Worm (Caenorhabditis elegans) whole organism, dauer: ENCODE data around the gene Y43D4A.6.
"Not testable (repeated sequence)": the region's sequence is repeated elsewhere in the genome, so short reads cannot be mapped to it uniquely, and the experiment has no call there.

Experiments
- unc-62 ChIP-seq: sonication (generic microtip); optimal IDR thresholded peaks from 2 replicates; lab custom pipeline; 2017; ENCODE audit warnings: missing biosample characterization, missing genetic modification reagents, missing genetic modification characterization

Gene Y43D4A.6

DNA sequence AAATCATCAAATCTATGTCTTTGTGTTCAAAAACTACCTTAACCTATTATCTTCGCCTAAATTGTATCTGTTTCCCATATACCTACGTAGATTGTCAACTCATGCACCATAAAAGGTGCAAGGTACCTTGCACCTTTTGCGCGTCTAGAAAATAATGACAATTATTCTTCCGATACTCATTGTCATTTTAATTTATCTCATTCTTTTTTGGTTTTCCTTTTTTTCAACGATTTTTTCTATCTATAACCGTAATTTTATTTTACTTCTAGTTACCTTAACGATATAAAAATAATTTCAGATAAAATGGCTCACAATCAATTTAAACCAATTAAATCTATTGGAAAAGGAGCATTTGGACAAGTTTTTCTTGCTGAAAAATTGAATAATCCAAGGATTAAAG is at the start of gene Y43D4A.6:
Gene Y43D4A.6, plus strand, starts transcription at position 301 of the 400 bp plus-strand sequence.
- TF ChIP-seq unc-62 (GFP tag; lab: Kevin White, UChicago), result no peak

DNA sequence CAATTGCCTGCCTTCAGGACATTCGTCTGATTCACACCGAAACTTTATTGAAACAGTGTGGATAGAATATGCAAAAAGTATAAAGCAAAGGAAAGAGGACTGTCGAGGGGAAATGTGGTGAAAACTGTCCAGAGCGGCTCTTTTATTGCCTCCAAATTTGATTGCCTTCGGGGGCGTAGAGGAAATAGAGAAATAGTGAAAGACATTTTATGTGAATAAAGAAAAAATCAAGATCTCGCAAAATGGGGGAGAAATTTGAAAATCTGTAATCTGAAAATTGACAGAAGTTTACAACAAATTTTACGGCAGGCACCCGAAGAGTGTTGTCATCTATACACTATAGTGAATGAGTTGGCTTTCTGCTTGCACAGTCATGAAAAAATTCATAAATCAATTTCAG is 46.4 kb upstream of the Y43D4A.6 start, which contains the start of gene Y51H4A.24:
Gene Y51H4A.24, minus strand, starts transcription at position 101 of the 400 bp plus-strand sequence.
- TF ChIP-seq unc-62 (GFP tag; lab: Kevin White, UChicago), result no peak

DNA sequence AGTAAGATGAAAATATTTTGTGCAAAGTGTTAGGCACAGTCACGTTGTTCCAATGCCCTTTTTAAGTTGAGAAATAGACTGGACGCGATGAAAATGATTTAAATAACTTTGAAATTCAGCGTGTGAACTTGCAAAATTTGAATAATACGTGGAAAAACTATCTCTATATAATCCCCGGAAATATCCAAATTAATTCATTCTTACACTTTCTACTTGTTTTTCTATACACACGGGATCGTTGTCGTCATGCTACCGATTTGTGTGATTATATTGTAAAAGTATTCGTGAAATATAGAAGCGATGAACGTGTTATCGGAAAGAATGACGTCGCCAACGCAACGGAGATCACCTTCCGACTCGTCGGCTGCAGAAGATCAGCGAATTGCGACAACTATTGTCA is 43.6 kb upstream of the Y43D4A.6 start, which contains the start of gene Y43D4A.1:
Gene Y43D4A.1, plus strand, starts transcription at position 301 of the 400 bp plus-strand sequence.
- TF ChIP-seq unc-62 (GFP tag; lab: Kevin White, UChicago), result no peak

DNA sequence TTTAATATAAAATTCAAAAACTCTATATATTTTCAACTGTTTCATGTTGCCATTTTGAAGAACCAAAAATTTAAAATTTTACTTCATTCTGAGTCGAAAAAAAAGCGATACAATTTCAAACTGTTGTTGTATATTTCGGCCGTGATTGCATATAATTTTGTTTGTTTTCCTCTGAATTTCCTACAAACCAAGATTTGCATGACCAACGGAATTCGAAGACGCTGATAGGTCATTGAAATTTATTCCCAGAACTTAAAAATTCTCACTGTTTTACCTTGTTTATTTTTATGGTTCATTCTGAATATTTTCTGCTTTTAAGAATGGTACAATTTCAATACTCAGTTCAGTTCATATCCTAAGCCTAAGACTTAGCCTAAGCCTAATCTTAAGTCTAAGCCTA is 36.0 kb upstream of the Y43D4A.6 start:
- TF ChIP-seq unc-62 (GFP tag; lab: Kevin White, UChicago), result no peak

DNA sequence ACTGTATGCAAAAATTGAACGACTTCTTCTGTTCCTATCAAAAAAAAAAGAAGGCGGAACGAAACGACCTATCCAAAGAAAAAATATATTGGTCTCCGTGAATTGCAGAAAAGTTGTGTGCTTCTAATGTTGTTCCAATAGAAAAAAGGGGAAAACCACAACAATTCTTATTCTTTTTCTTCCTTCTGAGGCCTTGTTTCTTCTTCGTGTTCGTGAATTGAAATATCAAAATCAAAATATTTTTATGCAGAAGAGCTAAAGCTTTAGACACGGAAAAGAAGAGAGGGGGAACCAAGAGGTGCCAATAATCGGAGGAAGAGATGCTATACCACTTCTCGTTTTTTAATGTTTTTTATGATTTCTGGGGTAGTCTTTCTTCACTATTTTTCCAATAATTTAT is 31.4 kb upstream of the Y43D4A.6 start, which contains the start of gene Y43D4A.2:
Gene Y43D4A.2, minus strand, starts transcription at position 101 of the 400 bp plus-strand sequence.
- not testable (repeated sequence) for TF ChIP-seq unc-62 (GFP tag; lab: Kevin White, UChicago)

DNA sequence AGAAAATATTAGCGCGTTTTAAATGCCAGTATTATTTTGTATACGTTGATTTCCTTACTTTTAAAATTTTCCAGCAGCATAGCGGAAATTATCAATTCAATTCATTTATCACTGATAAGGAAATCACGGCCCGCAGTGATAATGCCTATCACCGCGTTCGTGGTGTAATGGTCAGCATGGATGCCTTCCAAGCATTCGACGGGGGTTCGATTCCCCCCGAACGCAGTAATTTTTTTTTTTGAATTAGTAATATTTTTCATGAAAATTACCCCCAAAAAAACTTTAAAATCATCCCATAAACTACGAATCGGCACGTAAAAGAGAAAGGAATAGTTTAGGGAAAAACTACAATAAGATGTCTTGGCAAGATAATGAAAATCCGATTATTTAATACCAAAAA is 12.1 kb upstream of the Y43D4A.6 start:
- no peak for TF ChIP-seq unc-62 (GFP tag; lab: Kevin White, UChicago)

DNA sequence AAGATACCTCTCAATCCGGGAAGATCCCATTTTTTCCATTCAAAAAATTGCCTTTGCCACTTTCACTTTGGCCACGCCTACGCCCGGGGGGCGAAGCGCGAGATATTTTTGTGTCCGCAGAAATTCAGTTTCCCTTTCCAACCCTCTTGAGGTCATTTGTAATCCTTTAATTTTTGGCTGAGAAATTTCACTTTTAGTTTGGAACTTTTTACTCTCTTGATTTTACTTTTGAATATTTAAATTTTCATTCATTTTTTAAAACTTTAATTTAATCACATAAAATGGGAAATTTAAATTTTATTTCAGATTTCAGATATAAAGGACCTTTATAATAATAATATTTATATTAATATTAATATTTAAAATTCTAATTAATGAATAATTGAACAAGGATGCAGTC is 11.7 kb upstream of the Y43D4A.6 start, which contains the start of gene Y43D4A.5:
Gene Y43D4A.5, plus strand, starts transcription at position 301 of the 400 bp plus-strand sequence.
- TF ChIP-seq unc-62 (GFP tag; lab: Kevin White, UChicago), result no peak

DNA sequence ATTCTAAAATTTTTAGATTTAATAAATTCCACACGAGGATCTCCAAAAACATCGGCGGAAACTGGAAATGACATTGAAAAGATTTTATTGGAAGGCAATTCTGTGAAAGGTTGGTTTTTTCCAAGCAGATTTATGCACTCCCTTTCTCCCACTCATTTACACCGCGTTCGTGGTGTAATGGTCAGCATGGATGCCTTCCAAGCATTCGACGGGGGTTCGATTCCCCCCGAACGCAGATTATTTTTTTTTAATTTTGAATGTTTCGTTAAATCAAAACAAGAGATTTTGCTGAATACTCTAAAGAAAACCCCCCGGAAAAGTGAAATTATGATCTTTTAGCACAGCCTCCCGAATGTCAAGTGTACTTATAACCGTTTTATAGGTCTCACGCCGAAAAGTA is 11.2 kb upstream of the Y43D4A.6 start:
- no peak for TF ChIP-seq unc-62 (GFP tag; lab: Kevin White, UChicago)

DNA sequence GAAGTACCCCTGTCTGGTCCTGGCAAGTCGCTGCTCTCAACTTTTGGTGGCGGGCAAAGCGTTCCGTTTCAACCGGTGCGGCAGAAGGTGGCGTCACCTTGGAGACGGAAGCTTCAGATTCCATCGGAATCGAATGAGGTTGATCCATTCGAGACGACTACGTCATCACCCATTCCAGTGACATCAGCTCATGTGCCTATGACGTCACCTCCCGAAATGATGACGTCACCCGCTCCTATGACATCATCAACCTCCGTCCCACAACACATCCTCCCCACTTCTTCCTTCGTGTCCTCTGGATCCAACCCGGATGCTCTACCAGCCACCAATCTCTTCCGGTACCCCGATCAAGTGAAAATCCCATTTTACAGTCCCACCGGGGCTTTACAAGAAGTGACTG is 10.2 kb upstream of the Y43D4A.6 start:
- no peak for TF ChIP-seq unc-62 (GFP tag; lab: Kevin White, UChicago)

DNA sequence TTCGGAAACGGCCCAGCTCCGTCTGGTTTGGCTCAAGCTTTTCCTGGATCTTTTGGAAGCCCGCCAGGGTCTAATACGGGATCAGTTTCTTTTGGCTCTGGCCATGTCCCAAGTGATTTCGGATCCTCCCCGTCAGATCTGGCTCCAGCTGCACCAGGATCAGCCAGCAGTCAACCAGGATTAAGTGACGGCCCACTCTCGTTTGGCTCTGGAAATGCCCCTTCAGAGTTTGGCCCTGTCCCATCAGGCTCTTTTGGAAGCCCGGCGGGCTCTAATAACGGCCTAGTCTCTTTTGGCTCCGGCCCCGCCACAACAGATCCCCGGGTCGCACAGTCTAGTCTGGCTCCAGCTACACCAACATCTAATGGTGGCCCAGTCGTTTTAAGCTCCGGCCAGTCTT is 9.4 kb upstream of the Y43D4A.6 start:
- TF ChIP-seq unc-62 (GFP tag; lab: Kevin White, UChicago), result no peak

DNA sequence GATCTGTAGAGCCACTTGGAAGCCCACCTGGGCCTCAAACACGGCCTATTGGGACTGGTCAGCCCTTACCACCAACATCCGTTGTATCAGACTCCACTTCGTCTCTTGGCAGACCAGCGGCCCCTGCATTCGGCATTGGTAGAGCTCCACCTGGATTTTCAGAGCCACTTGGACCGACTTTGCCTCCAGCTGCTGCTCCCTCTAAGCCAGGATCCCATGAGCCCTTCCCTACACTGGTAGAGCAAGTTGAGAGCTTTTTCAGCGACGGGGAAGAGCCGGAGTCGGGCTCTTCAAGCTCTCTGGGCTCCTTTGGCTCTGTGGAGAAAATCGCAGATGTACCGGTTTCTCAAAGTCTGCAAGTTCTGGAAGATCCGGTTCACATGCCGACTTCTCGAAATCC is 8.5 kb upstream of the Y43D4A.6 start:
- no peak for TF ChIP-seq unc-62 (GFP tag; lab: Kevin White, UChicago)

DNA sequence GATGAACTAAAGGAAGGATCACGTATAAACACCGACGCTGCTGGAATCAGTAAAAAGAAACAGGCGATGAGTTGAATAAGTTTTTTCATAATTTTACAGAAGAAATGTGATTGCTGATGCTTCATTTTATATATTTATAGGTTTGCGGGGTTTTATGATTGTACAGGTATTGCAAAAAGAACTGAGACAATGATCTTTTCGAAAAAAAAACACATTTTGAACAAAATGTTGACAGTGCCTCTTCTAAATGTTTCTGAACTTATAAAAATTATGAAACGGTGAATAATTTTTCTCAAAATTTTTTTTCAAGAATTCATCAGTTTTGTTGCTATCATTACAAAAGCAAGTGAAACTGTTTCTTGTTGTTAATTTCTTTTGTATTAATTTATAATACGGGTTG is 19.2 kb downstream of the Y43D4A.6 start, which contains the start of gene clec-193:
Gene clec-193, minus strand, starts transcription at position 101 of the 400 bp plus-strand sequence.
- no peak for TF ChIP-seq unc-62 (GFP tag; lab: Kevin White, UChicago)

DNA sequence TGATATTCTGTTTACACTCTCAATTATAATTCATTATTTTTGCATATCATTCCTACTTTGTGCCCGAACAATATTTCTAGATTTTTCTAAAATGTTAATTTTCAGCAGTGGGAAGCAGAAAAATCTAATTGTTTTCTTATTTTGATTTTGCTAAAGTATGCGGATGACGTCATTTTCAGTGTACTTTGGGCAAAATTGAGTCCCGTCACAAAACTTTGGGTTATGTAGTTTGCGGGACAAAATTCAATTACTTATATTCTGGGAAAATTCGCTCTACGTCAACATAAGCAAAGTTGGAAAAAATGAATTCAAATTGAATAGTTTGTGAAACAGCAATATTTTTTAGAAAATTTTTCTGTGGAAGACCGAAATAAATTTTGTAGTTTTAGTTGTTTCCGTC is 25.0 kb downstream of the Y43D4A.6 start:
- TF ChIP-seq unc-62 (GFP tag; lab: Kevin White, UChicago), result no peak

DNA sequence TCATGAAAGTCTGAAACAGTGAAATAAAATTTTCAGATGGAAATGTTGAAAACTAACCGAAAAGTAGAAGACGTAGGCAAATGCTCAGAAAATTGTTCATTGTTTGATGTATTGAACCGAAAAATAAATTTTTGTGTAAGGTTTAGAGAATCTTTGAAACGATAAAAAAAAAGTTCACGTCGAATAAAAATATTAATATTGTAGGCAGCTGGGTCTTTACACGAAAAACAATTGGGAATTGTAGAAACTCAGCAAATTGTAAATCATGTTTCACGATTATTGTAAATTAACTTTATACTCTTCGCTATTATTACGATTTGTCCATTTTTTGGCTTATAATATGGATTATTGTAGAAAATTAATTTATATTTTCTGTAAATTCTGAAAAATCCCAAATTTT is 26.7 kb downstream of the Y43D4A.6 start, which contains the start of gene Y116A8A.2:
Gene Y116A8A.2, minus strand, starts transcription at position 101 of the 400 bp plus-strand sequence.
- TF ChIP-seq unc-62 (GFP tag; lab: Kevin White, UChicago), result no peak

DNA sequence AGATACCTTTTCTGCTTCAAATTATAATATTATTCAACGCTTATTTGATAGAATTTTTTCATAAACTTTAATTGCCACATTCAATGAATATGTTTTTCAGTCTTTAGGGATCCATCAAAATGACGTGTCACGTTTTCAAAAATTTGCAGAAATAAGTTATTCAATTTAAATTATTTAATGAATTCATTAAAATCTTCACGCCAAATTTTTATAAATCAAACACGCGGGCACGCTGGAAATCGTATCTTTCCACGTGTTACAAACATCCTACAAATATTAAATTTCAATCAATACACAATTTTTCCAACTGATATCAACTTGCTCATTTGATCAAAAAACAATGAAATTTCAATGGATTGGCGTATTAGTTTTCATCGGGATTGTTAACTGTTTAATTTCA is 35.4 kb downstream of the Y43D4A.6 start, which contains the start of gene Y116A8A.4:
Gene Y116A8A.4, plus strand, starts transcription at position 301 of the 400 bp plus-strand sequence.
- TF ChIP-seq unc-62 (GFP tag; lab: Kevin White, UChicago), result no peak

DNA sequence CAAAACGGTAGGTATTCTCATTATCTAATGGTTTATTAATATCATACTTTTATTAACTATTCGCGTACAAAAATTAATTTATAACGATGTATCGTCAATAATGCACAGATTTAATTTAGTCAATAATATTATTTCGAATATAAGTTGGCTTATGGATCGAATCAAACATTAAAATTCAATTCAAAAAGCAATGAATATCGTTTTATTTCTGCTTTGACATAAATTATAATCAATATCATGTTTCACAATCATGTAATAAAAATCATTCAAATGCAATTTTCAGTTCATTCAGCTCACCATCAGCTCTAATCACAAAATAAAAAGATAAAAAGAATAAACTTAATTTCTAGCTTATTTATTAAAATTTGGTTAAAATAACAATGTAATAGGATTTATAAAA is 41.6 kb downstream of the Y43D4A.6 start, which contains the start of gene Y116A8A.6:
Gene Y116A8A.6, minus strand, starts transcription at position 101 of the 400 bp plus-strand sequence.
- no peak for TF ChIP-seq unc-62 (GFP tag; lab: Kevin White, UChicago)

DNA sequence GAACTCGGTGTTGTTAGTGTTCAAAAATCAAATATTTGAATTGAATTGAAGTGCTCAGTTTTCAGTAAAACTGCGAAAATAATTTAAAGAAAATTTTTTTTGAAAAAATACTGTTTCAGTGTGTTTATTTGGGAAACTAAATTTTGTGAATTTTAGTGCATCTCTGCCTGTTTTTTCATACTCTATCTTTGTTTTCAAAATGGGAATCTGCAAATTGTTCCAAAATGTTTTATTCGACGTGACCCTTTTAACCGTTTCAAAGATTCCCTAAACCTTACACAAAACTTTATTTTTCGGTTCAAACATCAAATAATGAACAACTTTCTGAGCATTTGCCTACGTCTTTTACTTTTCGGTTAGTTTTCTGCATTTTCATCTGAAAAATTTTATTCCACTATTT is 42.8 kb downstream of the Y43D4A.6 start, which contains the start of gene Y116A8A.7:
Gene Y116A8A.7, plus strand, starts transcription at position 301 of the 400 bp plus-strand sequence.
- TF ChIP-seq unc-62 (GFP tag; lab: Kevin White, UChicago), result no peak
